Worm (Caenorhabditis elegans) whole organism, young adult: ENCODE results near the gene skr-9.

Experiments
- B0261.1 ChIP-seq: sonication (generic microtip); optimal IDR thresholded peaks from 2 replicates; lab custom pipeline; 2016; ENCODE audit warnings: mild to moderate bottlenecking, missing genetic modification characterization, moderate library complexity, missing compliant biosample characterization
- Y53F4B.3 ChIP-seq: fragments of 200-800 bp; sonication (Bioruptor generic); IDR thresholded peaks from 2 replicates; pipeline ENCODE4 v1.3.6; 2022; ENCODE audit warnings: missing genetic modification reagents, missing genetic modification characterization, missing compliant biosample characterization
- akir-1 ChIP-seq: fragments of 200-800 bp; sonication (Bioruptor generic); optimal IDR thresholded peaks from 2 replicates; lab custom pipeline; 2018; ENCODE audit warnings: mild to moderate bottlenecking, missing genetic modification characterization, moderate library complexity, missing compliant biosample characterization
- aptf-3 ChIP-seq: fragments of 200-800 bp; sonication (Bioruptor generic); IDR thresholded peaks from 2 replicates; pipeline ENCODE4 v1.3.6; 2022; ENCODE audit warnings: missing genetic modification characterization, missing compliant biosample characterization
- athp-1 ChIP-seq: sonication (generic microtip); optimal IDR thresholded peaks from 2 replicates; lab custom pipeline; 2017; ENCODE audit warnings: mild to moderate bottlenecking, missing genetic modification characterization, missing compliant biosample characterization
- ceh-100 ChIP-seq: fragments of 200-800 bp; sonication (Bioruptor generic); IDR thresholded peaks from 2 replicates; pipeline ENCODE4 v1.3.6; 2022; ENCODE audit warnings: missing genetic modification reagents, missing genetic modification characterization, missing compliant biosample characterization
- hmg-1.2 ChIP-seq: fragments of 200-800 bp; sonication (Bioruptor generic); IDR thresholded peaks from 2 replicates; pipeline ENCODE4 v1.3.6; 2022; ENCODE audit warnings: missing genetic modification reagents, missing genetic modification characterization, missing compliant biosample characterization
- pbrm-1 ChIP-seq: fragments of 200-800 bp; sonication (Bioruptor generic); IDR thresholded peaks from 2 replicates; pipeline ENCODE4 v1.3.6; 2022; ENCODE audit warnings: missing genetic modification reagents, missing genetic modification characterization, missing compliant biosample characterization
- pha-4 ChIP-seq: fragments of 150-350 bp; sonication (generic microtip); optimal IDR thresholded peaks from 2 replicates; lab custom pipeline; 2014; ENCODE audit warnings: missing biosample characterization, missing genetic modification reagents, missing genetic modification characterization

DNA sequence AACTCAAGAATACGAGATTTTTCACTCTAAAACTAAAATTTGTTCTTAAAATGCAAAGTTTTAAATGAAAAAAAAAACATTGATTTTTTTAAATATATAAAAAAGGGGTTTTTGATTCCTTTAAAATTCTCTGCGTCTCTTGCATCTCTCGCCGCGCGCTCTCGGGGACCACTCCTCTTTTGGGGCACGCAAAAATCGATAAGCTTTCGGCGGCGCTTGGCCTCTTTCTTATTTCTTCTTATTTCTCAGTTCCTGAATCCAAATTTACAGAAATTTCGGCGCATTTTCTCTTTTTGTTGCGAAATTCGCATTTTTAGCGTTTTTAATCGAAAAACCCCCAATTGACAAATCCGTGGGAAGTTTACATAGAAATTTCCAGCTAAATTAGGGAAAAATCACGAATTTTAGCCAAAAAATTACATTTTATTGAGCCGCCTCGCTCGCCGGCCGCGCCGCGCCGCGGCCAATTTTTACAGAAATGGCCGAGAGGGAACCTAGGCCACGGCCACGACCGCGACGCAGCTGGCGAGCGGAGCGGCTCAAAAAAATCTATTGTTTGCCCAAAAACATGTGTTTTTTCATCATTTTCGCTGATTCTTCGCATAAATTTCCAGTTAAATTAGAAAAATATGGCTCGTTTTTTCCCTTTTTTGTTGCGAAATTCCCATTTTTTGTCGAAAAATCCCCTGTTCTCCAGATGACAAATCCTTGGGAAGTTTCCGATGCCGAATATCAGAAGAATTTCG is 44.2 kb upstream of the skr-9 start, which contains the start of gene itsn-1:
- no peak for TF ChIP-seq ceh-100 (GFP tag; lab: Robert Waterston, UW)
- no peak for TF ChIP-seq pha-4 (tag; lab: Kevin White, UChicago)
- TF ChIP-seq Y53F4B.3 (GFP tag; lab: Robert Waterston, UW), result no peak
- no peak for TF ChIP-seq pbrm-1 (GFP tag; lab: Robert Waterston, UW)
- no peak for TF ChIP-seq hmg-1.2 (GFP tag; lab: Robert Waterston, UW)
- TF ChIP-seq aptf-3 (GFP tag; lab: Robert Waterston, UW), result no peak
- TF ChIP-seq B0261.1, result no peak
- no peak for TF ChIP-seq athp-1
- no peak for TF ChIP-seq akir-1 (GFP tag; lab: Kevin White, UChicago)
